Fruit fly (Drosophila melanogaster) whole organism, embryonic: ENCODE measurements around the gene caps.

ENCODE experiments used
- Adf1 ChIP-seq: fragments of 200-800 bp; sonication (Bioruptor generic); IDR thresholded peaks from 2 replicates; pipeline ENCODE4 v1.3.6; 2022; ENCODE audit warnings: missing biosample characterization, missing genetic modification characterization
- B-H1 ChIP-seq: fragments of 200-800 bp; sonication (Bioruptor generic); IDR thresholded peaks from 3 replicates; pipeline ENCODE4 v1.3.6; 2022; ENCODE audit warnings: missing biosample characterization, missing genetic modification characterization
- CG10366 ChIP-seq: fragments of 200-800 bp; sonication (Bioruptor generic); IDR thresholded peaks from 2 replicates; pipeline ENCODE4 v1.3.6; 2022; ENCODE audit warnings: missing biosample characterization, missing genetic modification characterization
- CG11398 ChIP-seq: fragments of 200-800 bp; sonication (Bioruptor generic); optimal IDR thresholded peaks from 2 replicates; lab custom pipeline; 2016; ENCODE audit warnings: missing biosample characterization, missing genetic modification characterization
- CG11560 ChIP-seq: fragments of 200-800 bp; sonication (Bioruptor generic); IDR thresholded peaks from 3 replicates; pipeline ENCODE4 v1.3.6; 2022; ENCODE audit warnings: missing biosample characterization, missing genetic modification characterization
- CG12769 ChIP-seq: fragments of 200-800 bp; sonication (Bioruptor generic); optimal IDR thresholded peaks from 2 replicates; lab custom pipeline; 2019; ENCODE audit warnings: missing biosample characterization, mild to moderate bottlenecking, missing genetic modification characterization, moderate library complexity
- CG13123 ChIP-seq: fragments of 200-800 bp; sonication (Bioruptor generic); optimal IDR thresholded peaks from 2 replicates; lab custom pipeline; 2016; ENCODE audit warnings: missing biosample characterization, missing genetic modification characterization
- CG13775 ChIP-seq: fragments of 200-800 bp; sonication (Bioruptor generic); optimal IDR thresholded peaks from 3 replicates; lab custom pipeline; 2017; ENCODE audit warnings: missing biosample characterization, mild to moderate bottlenecking, missing genetic modification characterization
- CG14050 ChIP-seq: fragments of 200-800 bp; sonication (Bioruptor generic); IDR thresholded peaks from 3 replicates; pipeline ENCODE4 v1.3.6; 2022; ENCODE audit warnings: missing biosample characterization, missing genetic modification characterization
- CG14860 ChIP-seq: fragments of 200-800 bp; sonication (Bioruptor generic); IDR thresholded peaks from 3 replicates; pipeline ENCODE4 v1.3.6; 2022; ENCODE audit warnings: missing biosample characterization, missing genetic modification characterization; ENCODE audit not compliant: partially characterized antibody
- CG1529 ChIP-seq: fragments of 200-800 bp; sonication (Bioruptor generic); optimal IDR thresholded peaks from 3 replicates; lab custom pipeline; 2018; ENCODE audit warnings: missing biosample characterization, missing genetic modification characterization
- CG18619 ChIP-seq: fragments of 200-800 bp; sonication (Bioruptor generic); optimal IDR thresholded peaks from 3 replicates; lab custom pipeline; 2017; ENCODE audit warnings: missing biosample characterization, mild to moderate bottlenecking, missing genetic modification characterization
- CG2116 ChIP-seq: fragments of 200-800 bp; sonication (Bioruptor generic); optimal IDR thresholded peaks from 3 replicates; lab custom pipeline; 2018; ENCODE audit warnings: missing biosample characterization, mild to moderate bottlenecking, missing genetic modification characterization
- CG31441 ChIP-seq: fragments of 200-800 bp; sonication (Bioruptor generic); IDR thresholded peaks from 2 replicates; pipeline ENCODE4 v1.3.6; 2022; ENCODE audit warnings: missing biosample characterization, missing genetic modification characterization
- CG3281 ChIP-seq: fragments of 200-800 bp; sonication (Bioruptor generic); optimal IDR thresholded peaks from 3 replicates; lab custom pipeline; 2017; ENCODE audit warnings: missing biosample characterization, mild to moderate bottlenecking, missing genetic modification characterization
- CG7556 ChIP-seq: fragments of 200-800 bp; sonication (Bioruptor generic); optimal IDR thresholded peaks from 2 replicates; lab custom pipeline; 2017; ENCODE audit warnings: missing biosample characterization, mild to moderate bottlenecking, missing genetic modification characterization
- Elba2 ChIP-seq: fragments of 200-800 bp; sonication (Bioruptor generic); optimal IDR thresholded peaks from 3 replicates; lab custom pipeline; 2016; ENCODE audit warnings: missing biosample characterization, missing genetic modification characterization
- Fer3 ChIP-seq: fragments of 200-800 bp; sonication (Bioruptor generic); optimal IDR thresholded peaks from 2 replicates; lab custom pipeline; 2018; ENCODE audit warnings: missing biosample characterization, mild to moderate bottlenecking, missing genetic modification characterization, moderate library complexity
- HHEX ChIP-seq: fragments of 200-800 bp; sonication (Bioruptor generic); optimal IDR thresholded peaks from 3 replicates; lab custom pipeline; 2017; ENCODE audit warnings: missing biosample characterization, mild to moderate bottlenecking, missing genetic modification characterization, missing genetic modification reagents
- HLH3B ChIP-seq: fragments of 200-800 bp; sonication (Bioruptor generic); IDR thresholded peaks from 2 replicates; pipeline ENCODE4 v1.3.6; 2022; ENCODE audit warnings: missing biosample characterization, missing genetic modification characterization
- Lhr ChIP-seq: fragments of 200-800 bp; sonication (Bioruptor generic); optimal IDR thresholded peaks from 3 replicates; lab custom pipeline; 2017; ENCODE audit warnings: mild to moderate bottlenecking, missing biosample characterization, missing genetic modification reagents, missing genetic modification characterization
- MESR4 ChIP-seq: fragments of 200-800 bp; sonication (Bioruptor generic); optimal IDR thresholded peaks from 2 replicates; lab custom pipeline; 2018; ENCODE audit warnings: missing biosample characterization, mild to moderate bottlenecking, missing genetic modification characterization, moderate library complexity
- NK7.1 ChIP-seq: fragments of 200-800 bp; sonication (Bioruptor generic); optimal IDR thresholded peaks from 3 replicates; lab custom pipeline; 2016; ENCODE audit warnings: missing biosample characterization, missing genetic modification characterization
- Oaz ChIP-seq: fragments of 200-800 bp; sonication (Bioruptor generic); IDR thresholded peaks from 2 replicates; pipeline ENCODE4 v1.3.6; 2022; ENCODE audit warnings: missing biosample characterization, missing genetic modification characterization
- PHDP ChIP-seq: fragments of 200-800 bp; sonication (Bioruptor generic); optimal IDR thresholded peaks from 3 replicates; lab custom pipeline; 2018; ENCODE audit warnings: missing biosample characterization, mild to moderate bottlenecking, missing genetic modification characterization, moderate library complexity
- Six4 ChIP-seq: fragments of 200-800 bp; sonication (Bioruptor generic); optimal IDR thresholded peaks from 2 replicates; lab custom pipeline; 2016; ENCODE audit warnings: missing biosample characterization, missing genetic modification characterization
- Ssrp ChIP-seq: fragments of 200-800 bp; sonication (Bioruptor generic); optimal IDR thresholded peaks from 2 replicates; lab custom pipeline; 2018; ENCODE audit warnings: missing biosample characterization, mild to moderate bottlenecking, missing genetic modification characterization, moderate library complexity
- ac ChIP-seq: fragments of 200-800 bp; sonication (Bioruptor generic); optimal IDR thresholded peaks from 3 replicates; lab custom pipeline; 2017; ENCODE audit warnings: missing biosample characterization, mild to moderate bottlenecking, missing genetic modification characterization
- ap ChIP-seq: fragments of 200-800 bp; sonication (Bioruptor generic); IDR thresholded peaks from 2 replicates; pipeline ENCODE4 v1.3.6; 2022; ENCODE audit warnings: missing biosample characterization, missing genetic modification characterization
- corto ChIP-seq: fragments of 200-800 bp; sonication (Bioruptor generic); optimal IDR thresholded peaks from 2 replicates; lab custom pipeline; 2016; ENCODE audit warnings: missing biosample characterization, mild to moderate bottlenecking, missing genetic modification characterization, moderate library complexity
- croc ChIP-seq: fragments of 200-800 bp; sonication (Bioruptor generic); conservative IDR thresholded peaks from 3 replicates; pipeline ENCODE4 v1.3.6; 2022; ENCODE audit warnings: missing biosample characterization, missing genetic modification characterization
- dm ChIP-seq: fragments of 200-800 bp; sonication (Bioruptor generic); optimal IDR thresholded peaks from 3 replicates; lab custom pipeline; 2016; ENCODE audit warnings: missing biosample characterization, missing genetic modification characterization
- dysf ChIP-seq: fragments of 200-800 bp; sonication (Bioruptor generic); IDR thresholded peaks from 3 replicates; pipeline ENCODE4 v1.3.6; 2022; ENCODE audit warnings: missing biosample characterization, missing genetic modification characterization
- fd64A ChIP-seq: fragments of 200-800 bp; sonication (Bioruptor generic); optimal IDR thresholded peaks from 3 replicates; lab custom pipeline; 2018; ENCODE audit warnings: missing biosample characterization, mild to moderate bottlenecking, missing genetic modification characterization
- gcm ChIP-seq: fragments of 200-800 bp; sonication (Bioruptor generic); optimal IDR thresholded peaks from 2 replicates; lab custom pipeline; 2019; ENCODE audit warnings: missing biosample characterization, mild to moderate bottlenecking, missing genetic modification characterization, moderate library complexity
- gcm2 ChIP-seq: fragments of 200-800 bp; sonication (Bioruptor generic); optimal IDR thresholded peaks from 2 replicates; lab custom pipeline; 2016; ENCODE audit warnings: missing biosample characterization, missing genetic modification characterization
- grn ChIP-seq: fragments of 200-800 bp; sonication (Bioruptor generic); optimal IDR thresholded peaks from 3 replicates; lab custom pipeline; 2017; ENCODE audit warnings: missing biosample characterization, missing genetic modification characterization
- h ChIP-seq: fragments of >200 bp; optimal IDR thresholded peaks from 2 replicates; lab custom pipeline; 2017
- hbn ChIP-seq: fragments of 200-800 bp; sonication (Bioruptor generic); IDR thresholded peaks from 2 replicates; pipeline ENCODE4 v1.3.6; 2022; ENCODE audit warnings: missing biosample characterization, missing genetic modification characterization; ENCODE audit not compliant: partially characterized antibody
- lmd ChIP-seq: fragments of 200-800 bp; sonication (Bioruptor generic); IDR thresholded peaks from 2 replicates; pipeline ENCODE4 v1.3.6; 2022; ENCODE audit warnings: missing biosample characterization, missing genetic modification characterization
- mld ChIP-seq: fragments of 200-800 bp; sonication (Bioruptor generic); IDR thresholded peaks from 3 replicates; pipeline ENCODE4 v1.3.6; 2022; ENCODE audit warnings: missing biosample characterization, missing genetic modification characterization; ENCODE audit not compliant: partially characterized antibody
- nau ChIP-seq: fragments of 200-800 bp; sonication (Bioruptor generic); optimal IDR thresholded peaks from 3 replicates; lab custom pipeline; 2017; ENCODE audit warnings: missing biosample characterization, mild to moderate bottlenecking, missing genetic modification characterization, missing genetic modification reagents
- nom ChIP-seq: fragments of 200-800 bp; sonication (Bioruptor generic); optimal IDR thresholded peaks from 2 replicates; lab custom pipeline; 2017; ENCODE audit warnings: missing biosample characterization, missing genetic modification characterization, mild to moderate bottlenecking, moderate library complexity, missing genetic modification reagents
- rib ChIP-seq: fragments of 200-800 bp; sonication (Bioruptor generic); IDR thresholded peaks from 2 replicates; pipeline ENCODE4 v1.3.6; 2022; ENCODE audit warnings: missing biosample characterization, missing genetic modification characterization
- salm ChIP-seq: fragments of 200-800 bp; sonication (Bioruptor generic); optimal IDR thresholded peaks from 2 replicates; lab custom pipeline; 2018; ENCODE audit warnings: missing biosample characterization, mild to moderate bottlenecking, missing genetic modification characterization
- sim ChIP-seq: fragments of 200-800 bp; sonication (Bioruptor generic); IDR thresholded peaks from 2 replicates; pipeline ENCODE4 v1.3.6; 2022; ENCODE audit warnings: missing biosample characterization, missing genetic modification characterization
- slou ChIP-seq: fragments of 200-800 bp; sonication (Bioruptor generic); optimal IDR thresholded peaks from 3 replicates; lab custom pipeline; 2016; ENCODE audit warnings: missing biosample characterization, missing genetic modification characterization
- sob ChIP-seq: fragments of 200-800 bp; sonication (Bioruptor generic); IDR thresholded peaks from 2 replicates; pipeline ENCODE4 v1.3.6; 2022; ENCODE audit warnings: missing biosample characterization, missing genetic modification characterization
- tgo ChIP-seq: fragments of 200-800 bp; sonication (Bioruptor generic); IDR thresholded peaks from 3 replicates; pipeline ENCODE4 v1.3.6; 2022; ENCODE audit warnings: missing biosample characterization, missing genetic modification characterization
- toy ChIP-seq: fragments of 200-800 bp; sonication (Bioruptor generic); IDR thresholded peaks from 2 replicates; pipeline ENCODE4 v1.3.6; 2022; ENCODE audit warnings: missing biosample characterization, missing genetic modification characterization
- trh ChIP-seq: fragments of 200-800 bp; sonication (Bioruptor generic); optimal IDR thresholded peaks from 2 replicates; lab custom pipeline; 2016; ENCODE audit warnings: missing biosample characterization, missing genetic modification characterization

The caps gene

DNA sequence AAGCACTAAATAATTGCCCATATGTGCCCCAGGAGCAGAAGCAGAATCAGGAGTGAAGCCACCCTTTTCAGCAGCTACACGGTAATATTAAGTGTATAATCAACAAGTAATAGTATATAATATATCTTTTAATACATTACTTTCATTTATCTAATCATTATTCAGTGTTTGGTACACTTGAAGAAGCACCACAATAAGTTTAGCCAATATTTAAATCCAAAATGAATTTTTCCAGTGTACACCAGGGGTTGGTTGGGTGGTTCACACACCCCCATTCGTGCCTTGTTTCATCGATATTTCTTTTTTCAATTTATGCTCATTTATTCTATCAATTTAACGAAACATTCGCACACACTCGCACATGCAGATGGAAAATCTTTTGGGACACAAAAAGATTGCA, 30.9 kb upstream of the caps start (continued):
- TF ChIP-seq CG13775 (GFP tag; lab: Kevin White, UChicago) = peak; percentile 0
- no peak for TF ChIP-seq CG13123
- no peak for TF ChIP-seq CG11398
- TF ChIP-seq CG3281 (GFP tag; lab: Kevin White, UChicago) = peak; percentile 40
- no peak for TF ChIP-seq CG14860
- peak; percentile 38 for TF ChIP-seq CG1529
- TF ChIP-seq nau (GFP tag; lab: Kevin White, UChicago) = no peak
- TF ChIP-seq NK7.1 (GFP tag; lab: Kevin White, UChicago) = no peak
- 0 out of 2 replicates have a peak, but pooled peaks have one; percentile 12 for TF ChIP-seq CG10366
- TF ChIP-seq ap (GFP tag; lab: Robert Waterston, UW) = 0 out of 2 replicates have a peak, but pooled peaks have one; percentile 41
- TF ChIP-seq lmd (GFP tag; lab: Robert Waterston, UW) = peak; percentile 49
- TF ChIP-seq Fer3 (tag; lab: Kevin White, UChicago) = peak; percentile 13
- TF ChIP-seq HLH3B (GFP tag; lab: Robert Waterston, UW) = peak; percentile 69
- TF ChIP-seq HHEX (GFP tag; lab: Kevin White, UChicago) = peak; percentile 42
- TF ChIP-seq Adf1 (GFP tag; lab: Robert Waterston, UW) = no peak
- no peak for TF ChIP-seq sim
- TF ChIP-seq MESR4 (GFP tag; lab: Kevin White, UChicago) = no peak
- peak; percentile 60 for TF ChIP-seq Ssrp (tag; lab: Kevin White, UChicago)
- TF ChIP-seq gcm2 = no peak
- TF ChIP-seq CG7556 = peak; percentile 67
- no peak for TF ChIP-seq rib
- TF ChIP-seq CG31441 (GFP tag; lab: Robert Waterston, UW) = peak; percentile 67
- TF ChIP-seq CG14050 (GFP tag; lab: Robert Waterston, UW) = 0 out of 3 replicates have a peak, but pooled peaks have one; percentile 18
- TF ChIP-seq corto (GFP tag; lab: Kevin White, UChicago) = no peak
- TF ChIP-seq grn (GFP tag; lab: Kevin White, UChicago) = no peak
- no peak for TF ChIP-seq mld (GFP tag; lab: Robert Waterston, UW)
- TF ChIP-seq tgo (GFP tag; lab: Robert Waterston, UW) = peak; percentile 51
- TF ChIP-seq PHDP = peak; percentile 44
- TF ChIP-seq Lhr (GFP tag; lab: Kevin White, UChicago) = no peak
- peak; percentile 36 for TF ChIP-seq gcm (GFP tag; lab: Kevin White, UChicago)
- TF ChIP-seq hbn (GFP tag; lab: Robert Waterston, UW) = no peak
- TF ChIP-seq ac (GFP tag; lab: Kevin White, UChicago) = no peak
- TF ChIP-seq toy = no peak
- TF ChIP-seq B-H1 (GFP tag; lab: Robert Waterston, UW) = 0 out of 3 replicates have a peak, but pooled peaks have one; percentile 18
- peak; percentile 57; the same call in 2 of the 3 replicates for TF ChIP-seq croc (GFP tag; lab: Robert Waterston, UW)
- TF ChIP-seq Six4 = peak; percentile 43
- TF ChIP-seq h (lab: Kevin White, UChicago) = no peak
- TF ChIP-seq Oaz (GFP tag; lab: Robert Waterston, UW) = no peak
- TF ChIP-seq nom = no peak
- no peak for TF ChIP-seq Elba2 (GFP tag; lab: Kevin White, UChicago)
- TF ChIP-seq dm = no peak
- TF ChIP-seq salm (tag; lab: Kevin White, UChicago) = no peak
- peak; percentile 49; the same call in 1 of the 2 replicates for TF ChIP-seq sob (GFP tag; lab: Robert Waterston, UW)
- peak; percentile 2 for TF ChIP-seq CG18619
- TF ChIP-seq fd64A (GFP tag; lab: Kevin White, UChicago) = no peak
- TF ChIP-seq dysf (GFP tag; lab: Robert Waterston, UW) = peak; percentile 57; the same call in 2 of the 3 replicates
- peak; percentile 54 for TF ChIP-seq CG12769 (tag; lab: Kevin White, UChicago)
- TF ChIP-seq slou (GFP tag; lab: Kevin White, UChicago) = no peak
- no peak for TF ChIP-seq CG2116 (GFP tag; lab: Kevin White, UChicago)
- no peak for TF ChIP-seq trh
- TF ChIP-seq CG11560 (tag; lab: Robert Waterston, UW) = 0 out of 3 replicates have a peak, but pooled peaks have one; percentile 14
